Worm (Caenorhabditis elegans) whole organism, mixed stage, embryonic: Measurements from ENCODE around the gene fbxb-59.

Experiments
- blmp-1 ChIP-seq: fragments of 150-350 bp; optimal IDR thresholded peaks from 2 replicates; lab custom pipeline; 2014; ENCODE audit warnings: missing biosample characterization, missing genetic modification characterization
- lin-13 ChIP-seq: fragments of 150-350 bp; optimal IDR thresholded peaks from 2 replicates; lab custom pipeline; 2014; ENCODE audit warnings: missing biosample characterization, missing genetic modification characterization
- mab-5 ChIP-seq: fragments of 150-350 bp; optimal IDR thresholded peaks from 2 replicates; lab custom pipeline; 2014; ENCODE audit warnings: missing biosample characterization, missing genetic modification characterization
- mep-1 ChIP-seq: fragments of 150-350 bp; optimal IDR thresholded peaks from 2 replicates; lab custom pipeline; 2017; ENCODE audit warnings: missing biosample characterization, missing genetic modification reagents, missing genetic modification characterization, inconsistent platforms
- nhr-12 ChIP-seq: fragments of 150-350 bp; optimal IDR thresholded peaks from 2 replicates; lab custom pipeline; 2014; ENCODE audit warnings: missing biosample characterization, missing genetic modification characterization
- nhr-237 ChIP-seq: fragments of 150-350 bp; optimal IDR thresholded peaks from 2 replicates; lab custom pipeline; 2014; ENCODE audit warnings: missing biosample characterization, missing genetic modification characterization
- nhr-76 ChIP-seq: sonication (generic microtip); optimal IDR thresholded peaks from 2 replicates; lab custom pipeline; 2017; ENCODE audit warnings: missing biosample characterization, missing genetic modification characterization
- pha-4 ChIP-seq: fragments of 150-350 bp; optimal IDR thresholded peaks from 2 replicates; lab custom pipeline; 2018; ENCODE audit warnings: missing biosample characterization, missing genetic modification reagents, missing genetic modification characterization
- snpc-4 ChIP-seq: fragments of 150-350 bp; optimal IDR thresholded peaks from 2 replicates; lab custom pipeline; 2014; ENCODE audit warnings: missing biosample characterization, missing genetic modification characterization
- sptf-1 ChIP-seq: sonication (generic microtip); optimal IDR thresholded peaks from 2 replicates; lab custom pipeline; 2017; ENCODE audit warnings: mild to moderate bottlenecking, missing genetic modification characterization, moderate library complexity, missing compliant biosample characterization
- unc-39 ChIP-seq: fragments of 150-350 bp; optimal IDR thresholded peaks from 2 replicates; lab custom pipeline; 2014; ENCODE audit warnings: missing biosample characterization, missing genetic modification characterization
- unc-62 ChIP-seq: fragments of 150-350 bp; optimal IDR thresholded peaks from 2 replicates; lab custom pipeline; 2014; ENCODE audit warnings: missing biosample characterization, missing genetic modification reagents, missing genetic modification characterization

- TF ChIP-seq lin-13 (tag; lab: Kevin White, UChicago), result no peak
- TF ChIP-seq mep-1, result no peak
- no peak for TF ChIP-seq pha-4 (tag; lab: Kevin White, UChicago)
- TF ChIP-seq snpc-4 (tag; lab: Kevin White, UChicago), result no peak
- TF ChIP-seq nhr-237, result no peak
- TF ChIP-seq sptf-1 (tag; lab: Kevin White, UChicago), result no peak
- TF ChIP-seq mab-5 (tag; lab: Kevin White, UChicago), result no peak
- no peak for TF ChIP-seq nhr-76 (tag; lab: Kevin White, UChicago)
- no peak for TF ChIP-seq blmp-1 (tag; lab: Kevin White, UChicago)
- no peak for TF ChIP-seq unc-62 (GFP tag; lab: Kevin White, UChicago)
- TF ChIP-seq unc-39, result no peak
- no peak for TF ChIP-seq nhr-12 (tag; lab: Kevin White, UChicago)
Measured at ce11 chrV:20212584-20212983, 6.6 kb upstream of the fbxb-59 start, which contains the start of gene Y113G7B.12.
